Worm (Caenorhabditis elegans) whole organism, midembryonic: ENCODE data around the gene F41G3.5.

Experiments used
- cog-1 ChIP-seq: sonication (generic microtip); optimal IDR thresholded peaks from 2 replicates; lab custom pipeline; 2016; ENCODE audit warnings: missing genetic modification characterization, missing compliant biosample characterization
- flt-1 ChIP-seq: fragments of 200-800 bp; sonication (Bioruptor generic); IDR thresholded peaks from 2 replicates; pipeline ENCODE4 v1.3.6; 2022; ENCODE audit warnings: missing genetic modification characterization, missing compliant biosample characterization
- med-1 ChIP-seq: sonication (generic microtip); optimal IDR thresholded peaks from 2 replicates; lab custom pipeline; 2017; ENCODE audit warnings: missing genetic modification characterization, mild to moderate bottlenecking, missing compliant biosample characterization, antibody characterized with exemption, missing genetic modification reagents; ENCODE audit not compliant: insufficient read depth
- tab-1 ChIP-seq: fragments of 200-800 bp; sonication (Bioruptor generic); IDR thresholded peaks from 2 replicates; pipeline ENCODE4 v1.3.6; 2022; ENCODE audit warnings: missing genetic modification characterization, missing compliant biosample characterization
- ztf-23 ChIP-seq: fragments of 200-800 bp; sonication (Bioruptor generic); IDR thresholded peaks from 2 replicates; pipeline ENCODE4 v1.3.6; 2022; ENCODE audit warnings: missing genetic modification reagents, missing genetic modification characterization, missing compliant biosample characterization
- ztf-29 ChIP-seq: fragments of 200-800 bp; sonication (Bioruptor generic); IDR thresholded peaks from 2 replicates; pipeline ENCODE4 v1.3.6; 2022; ENCODE audit warnings: missing genetic modification reagents, missing genetic modification characterization, missing compliant biosample characterization

ce11 chrII:6742614-6743013 lies 3.9 kb upstream of the F41G3.5 start, which contains the start of gene F41G3.6:
- TF ChIP-seq flt-1 (GFP tag; lab: Robert Waterston, UW): no peak
- no peak for TF ChIP-seq cog-1 (tag; lab: Kevin White, UChicago)
- no peak for TF ChIP-seq tab-1
- no peak for TF ChIP-seq ztf-23 (GFP tag; lab: Robert Waterston, UW)
- TF ChIP-seq ztf-29 (GFP tag; lab: Robert Waterston, UW): no peak
- no peak for TF ChIP-seq med-1 (GFP tag; lab: Kevin White, UChicago)
